Fruit fly (Drosophila melanogaster): ENCODE measurements around the gene cal1.

The cal1 gene

DNA sequence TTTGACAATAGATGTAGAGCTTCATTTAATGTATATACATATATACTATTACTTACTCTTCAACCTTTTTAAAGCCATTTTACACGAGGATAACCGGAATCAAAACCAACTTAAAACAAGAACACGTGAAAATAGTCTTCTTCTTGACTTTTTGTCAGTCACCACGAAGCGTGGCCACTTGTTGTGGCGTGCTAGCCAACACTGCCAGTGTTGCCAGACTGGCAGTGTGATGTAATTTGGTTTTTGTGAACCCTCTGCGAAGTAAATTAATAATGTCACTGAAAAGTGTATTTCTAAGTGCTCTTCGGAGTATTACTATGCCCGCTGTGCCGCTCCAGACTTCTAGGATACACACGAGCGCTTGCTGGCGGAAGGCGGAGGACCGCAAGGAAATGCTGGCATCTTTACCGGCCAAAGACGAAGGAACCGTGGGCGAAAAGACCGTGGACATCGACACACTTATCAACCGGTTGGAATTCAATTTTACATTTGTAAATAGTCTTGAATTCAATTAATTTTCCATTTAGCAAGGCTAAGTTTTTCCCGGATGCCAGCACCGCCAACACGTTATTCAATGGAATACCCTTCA, 15.5 kb upstream of the cal1 start, which contains the start of the genes Ns1 and mRpS11:
Gene Ns1, minus strand, starts transcription at position 150 of the 589 bp plus-strand sequence.
Gene mRpS11, plus strand, starts transcription at position 207 of the 589 bp plus-strand sequence.
- TF ChIP-seq pan (optimal IDR thresholded peaks at IDR 0.05) = no peak
- no peak for TF ChIP-seq usp (GFP tag; optimal IDR thresholded peaks at IDR 0.05)
- TF ChIP-seq psq (optimal IDR thresholded peaks at IDR 0.05) = no peak
- no peak for TF ChIP-seq Dll (optimal IDR thresholded peaks at IDR 0.05)
- TF ChIP-seq CG8478 (optimal IDR thresholded peaks at IDR 0.05) = no peak
- no peak for TF ChIP-seq EcR (GFP tag; optimal IDR thresholded peaks at IDR 0.05)

DNA sequence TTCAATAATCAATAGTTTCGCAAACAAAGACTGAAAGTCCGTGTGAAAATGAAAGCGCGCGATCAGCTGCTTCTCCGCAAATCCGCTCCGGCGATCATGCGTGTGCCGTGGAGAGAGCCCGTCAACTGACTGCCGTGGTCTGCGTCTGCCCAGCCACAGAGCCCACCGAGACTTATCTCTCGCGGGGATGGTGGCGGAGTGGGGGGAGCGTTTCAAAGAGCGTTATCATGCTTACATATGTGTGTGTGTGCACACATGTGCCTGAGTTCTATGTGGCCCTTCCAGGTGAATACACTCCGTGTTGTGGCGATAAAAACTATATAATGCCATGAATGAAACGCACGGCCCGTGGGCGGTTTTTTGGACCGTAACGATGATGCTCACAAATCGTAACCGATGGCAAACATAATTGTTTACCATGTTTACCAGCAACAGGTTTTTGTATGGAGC, 10.1 kb upstream of the cal1 start:
- TF ChIP-seq pan (optimal IDR thresholded peaks at IDR 0.05) = no peak
- TF ChIP-seq EcR (GFP tag; optimal IDR thresholded peaks at IDR 0.05) = peak in 1 of 2 experiments; percentile 33

DNA sequence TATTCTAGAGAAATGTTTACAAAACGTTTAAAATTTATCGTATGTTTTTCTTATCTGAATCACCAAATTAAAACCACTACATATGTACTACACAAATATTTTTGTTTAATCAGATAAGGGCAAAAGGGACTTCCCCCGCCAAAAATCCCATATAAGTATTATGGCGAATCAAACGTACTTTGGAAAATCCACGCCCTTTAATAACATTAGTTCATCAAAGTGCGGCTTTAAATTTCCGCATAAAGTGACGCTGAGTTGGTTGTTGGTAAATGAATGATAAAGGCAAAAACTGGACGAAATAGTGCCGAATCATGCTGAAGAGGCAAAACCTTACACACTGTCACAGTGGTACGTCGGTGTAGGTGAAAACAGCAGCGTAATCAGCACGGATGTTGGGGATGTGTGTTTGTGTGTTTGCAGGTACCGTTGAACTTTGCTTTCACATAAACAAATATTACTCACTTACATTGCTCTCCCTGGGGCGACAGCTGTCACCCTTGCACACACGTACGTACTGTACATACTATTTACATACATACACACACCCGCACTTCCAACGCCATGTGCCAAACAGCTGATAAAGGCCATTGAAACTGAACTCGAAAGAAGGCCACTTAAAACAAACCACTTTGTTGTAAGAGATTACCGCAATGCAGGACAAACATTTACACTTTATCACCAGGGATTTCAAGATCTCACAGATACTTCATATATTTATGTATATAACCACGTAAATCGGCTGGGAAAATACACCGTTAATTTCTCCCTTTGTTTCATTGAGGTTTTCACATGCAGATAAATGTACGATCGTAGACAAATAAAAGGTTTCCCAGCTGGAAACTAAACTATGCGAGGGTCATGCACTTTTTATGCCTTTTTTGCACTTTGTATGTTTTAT, 8.9 kb upstream of the cal1 start:
- TF ChIP-seq Dll (optimal IDR thresholded peaks at IDR 0.05) (no peak), EcR (GFP tag; optimal IDR thresholded peaks at IDR 0.05) (no peak), CG8478 (optimal IDR thresholded peaks at IDR 0.05) (no peak), usp (GFP tag; optimal IDR thresholded peaks at IDR 0.05) (no peak), pan (optimal IDR thresholded peaks at IDR 0.05) (no peak), psq (optimal IDR thresholded peaks at IDR 0.05) (no peak)

DNA sequence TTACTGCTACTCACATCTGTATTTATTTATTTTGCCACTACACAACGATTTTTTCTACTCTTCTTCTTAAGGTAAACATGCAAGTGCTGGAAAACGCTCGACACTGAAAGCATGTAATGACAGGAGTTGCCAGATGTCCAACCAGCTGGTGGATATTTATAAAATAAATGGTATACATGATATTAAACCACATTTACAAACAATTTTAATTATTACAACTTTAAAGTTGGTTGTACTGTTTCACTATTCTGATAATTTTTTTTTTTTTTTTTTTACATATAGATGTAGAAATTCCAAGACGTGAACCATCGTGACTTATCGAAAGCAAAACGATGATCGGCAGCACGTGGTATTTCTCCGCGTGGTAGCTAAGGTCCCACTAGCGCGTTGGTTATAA, 8.2 kb upstream of the cal1 start, which contains the start of the genes Keap1 and kuk:
Gene Keap1, minus strand, starts transcription at position 87 of the 397 bp plus-strand sequence.
Gene kuk, plus strand, starts transcription at position 386 of the 397 bp plus-strand sequence.
- TF ChIP-seq usp (GFP tag; optimal IDR thresholded peaks at IDR 0.05) (no peak), Dll (optimal IDR thresholded peaks at IDR 0.05) (no peak), EcR (GFP tag; optimal IDR thresholded peaks at IDR 0.05) (no peak)

DNA sequence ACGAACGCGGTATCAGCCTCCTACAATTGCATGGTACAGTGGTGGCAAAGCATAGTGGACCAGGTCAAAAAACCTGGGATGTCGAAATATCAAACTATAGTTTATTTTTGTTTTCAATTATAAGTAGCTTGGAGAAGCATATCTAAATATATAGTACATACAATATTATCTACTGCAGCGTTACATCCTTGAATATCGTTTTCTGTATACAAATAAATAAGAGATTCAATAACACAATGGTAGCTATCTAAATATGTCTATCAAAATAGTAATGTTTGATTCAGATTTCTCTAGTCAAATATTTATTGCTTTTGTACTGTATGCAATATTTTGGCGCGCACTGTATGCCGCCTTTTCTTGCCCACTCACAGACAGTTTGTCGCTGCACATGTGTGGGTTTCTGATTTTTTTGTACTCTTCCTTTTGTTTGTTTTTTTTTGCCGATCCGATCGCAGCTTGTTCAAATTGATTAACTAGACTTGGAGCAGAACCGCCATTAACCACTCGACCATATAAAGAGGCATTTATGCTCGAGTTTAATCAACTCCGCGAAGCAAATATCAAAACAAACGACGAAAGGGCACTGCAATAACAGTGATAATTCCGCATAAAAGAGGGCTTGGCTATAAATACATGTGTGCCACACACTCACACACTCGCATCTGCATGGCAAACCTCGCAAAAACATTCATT, 7.3 kb upstream of the cal1 start:
- TF ChIP-seq CG8478 (optimal IDR thresholded peaks at IDR 0.05) (no peak), usp (GFP tag; optimal IDR thresholded peaks at IDR 0.05) (no peak), Dll (optimal IDR thresholded peaks at IDR 0.05) (no peak), EcR (GFP tag; optimal IDR thresholded peaks at IDR 0.05) (no peak), psq (optimal IDR thresholded peaks at IDR 0.05) (no peak), pan (optimal IDR thresholded peaks at IDR 0.05) (no peak)

DNA sequence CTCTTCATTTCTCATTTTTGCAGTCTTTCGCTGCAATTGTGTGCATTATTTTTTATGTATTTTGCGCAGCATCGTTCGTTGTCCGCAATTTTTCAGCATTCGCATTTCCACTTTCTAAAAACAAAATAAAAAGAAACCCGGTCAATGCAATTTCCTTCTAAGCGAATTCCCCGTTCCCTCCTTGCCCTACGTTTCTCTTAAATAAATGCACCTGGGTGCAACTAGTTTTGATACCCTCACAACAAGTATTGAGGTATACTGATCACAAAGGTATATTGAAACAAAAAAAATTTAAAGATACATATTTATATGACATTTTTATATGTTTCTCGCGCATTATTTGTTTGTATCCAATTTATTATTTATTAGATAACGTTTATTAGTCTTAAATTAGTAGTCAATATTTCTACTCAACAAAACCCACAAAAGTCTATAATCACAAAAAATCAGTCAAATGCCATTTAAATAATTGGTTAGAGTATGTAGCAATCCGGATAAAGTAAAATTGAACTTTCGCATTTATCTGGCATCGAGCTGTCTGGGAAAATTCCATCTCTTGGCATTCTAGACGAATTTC, 6.6 kb upstream of the cal1 start:
- TF ChIP-seq pan (optimal IDR thresholded peaks at IDR 0.05) (no peak), Dll (optimal IDR thresholded peaks at IDR 0.05) (no peak), EcR (GFP tag; optimal IDR thresholded peaks at IDR 0.05) (no peak), usp (GFP tag; optimal IDR thresholded peaks at IDR 0.05) (no peak), psq (optimal IDR thresholded peaks at IDR 0.05) (no peak), CG8478 (optimal IDR thresholded peaks at IDR 0.05) (no peak)

DNA sequence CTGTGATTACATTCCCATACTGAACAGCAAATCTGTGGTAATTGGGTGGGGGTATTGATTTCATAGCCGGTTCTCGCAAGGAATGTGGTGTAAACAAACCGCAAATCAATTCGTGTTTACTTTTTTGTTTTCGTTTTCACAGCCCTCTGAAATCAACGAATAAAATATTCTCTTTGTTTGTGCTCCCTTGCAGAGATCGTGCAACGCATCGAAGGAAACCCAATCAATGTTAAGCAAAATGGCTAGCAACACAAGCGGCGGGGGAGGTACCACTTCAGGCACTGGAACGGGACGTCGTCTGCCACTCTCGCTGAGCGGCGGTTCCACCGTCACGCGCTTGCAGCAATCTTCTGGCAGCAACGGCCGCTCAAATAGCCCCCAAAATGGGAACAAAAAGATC, 5.6 kb upstream of the cal1 start:
- no peak for TF ChIP-seq EcR (GFP tag; optimal IDR thresholded peaks at IDR 0.05)
- no peak for TF ChIP-seq usp (GFP tag; optimal IDR thresholded peaks at IDR 0.05)
- no peak for TF ChIP-seq Dll (optimal IDR thresholded peaks at IDR 0.05)
- TF ChIP-seq pan (optimal IDR thresholded peaks at IDR 0.05) = no peak
- no peak for TF ChIP-seq psq (optimal IDR thresholded peaks at IDR 0.05)
- TF ChIP-seq CG8478 (optimal IDR thresholded peaks at IDR 0.05) = no peak

DNA sequence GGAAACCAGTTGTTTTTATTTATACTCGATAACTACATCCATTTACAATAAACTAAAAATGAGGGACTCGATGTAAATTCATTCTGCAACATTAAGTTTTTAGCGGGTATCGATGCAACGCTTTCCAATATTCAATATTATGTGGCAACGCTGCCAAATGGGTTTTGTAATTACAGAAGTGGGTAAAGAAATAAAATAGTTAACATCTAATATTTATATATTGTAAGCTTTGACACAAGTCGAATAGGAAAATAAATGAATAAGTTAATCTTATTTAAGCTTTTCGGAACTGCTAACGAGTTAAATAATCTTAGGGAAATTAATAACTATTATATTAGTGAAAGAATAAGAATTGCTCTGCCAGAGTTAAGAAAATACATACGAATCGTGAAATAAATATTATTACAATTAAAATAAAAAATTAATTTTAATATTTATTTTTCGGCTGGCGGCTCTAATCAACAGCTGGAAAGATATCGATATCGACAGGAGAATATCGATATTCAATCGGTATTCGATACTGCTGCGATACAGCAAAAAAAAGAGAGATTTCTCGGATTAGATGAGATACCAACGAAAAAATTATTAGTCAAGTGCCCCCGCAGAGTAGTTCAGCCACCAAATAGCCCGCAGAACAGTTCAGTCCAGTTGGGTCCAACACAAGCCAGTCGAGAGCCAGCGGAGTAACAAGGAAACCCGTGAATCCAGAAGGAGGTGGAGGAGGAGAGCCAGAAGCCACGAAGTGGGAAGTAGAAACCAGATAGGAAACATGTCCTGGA, 2.9 kb upstream of the cal1 start, which contains the start of gene GckIII:
Gene GckIII, plus strand, starts transcription at position 485 of the 779 bp plus-strand sequence.
- TF ChIP-seq pan (optimal IDR thresholded peaks at IDR 0.05) = no peak

DNA sequence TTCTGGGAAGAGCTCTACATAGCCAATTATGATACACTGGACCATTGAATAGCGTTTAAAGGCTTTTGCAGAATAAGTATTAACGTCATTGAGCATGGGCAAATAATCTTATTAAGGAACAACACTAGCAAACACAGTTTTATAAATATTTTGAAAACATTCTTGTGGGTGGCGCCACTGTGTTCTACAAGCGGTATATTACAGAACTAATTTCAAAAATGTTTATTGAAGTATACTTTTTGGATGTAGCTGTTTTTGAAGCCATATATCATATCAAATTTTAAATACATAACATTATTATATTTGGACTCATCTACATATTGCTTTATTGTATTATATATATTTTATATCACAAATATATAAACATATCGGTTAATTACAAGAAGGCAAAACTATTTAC, 20.8 kb downstream of the cal1 start:
- no peak for TF ChIP-seq pan (optimal IDR thresholded peaks at IDR 0.05)
- no peak for TF ChIP-seq usp (GFP tag; optimal IDR thresholded peaks at IDR 0.05)
- no peak for TF ChIP-seq CG8478 (optimal IDR thresholded peaks at IDR 0.05)
- TF ChIP-seq psq (optimal IDR thresholded peaks at IDR 0.05) = no peak
- TF ChIP-seq Dll (optimal IDR thresholded peaks at IDR 0.05) = no peak

DNA sequence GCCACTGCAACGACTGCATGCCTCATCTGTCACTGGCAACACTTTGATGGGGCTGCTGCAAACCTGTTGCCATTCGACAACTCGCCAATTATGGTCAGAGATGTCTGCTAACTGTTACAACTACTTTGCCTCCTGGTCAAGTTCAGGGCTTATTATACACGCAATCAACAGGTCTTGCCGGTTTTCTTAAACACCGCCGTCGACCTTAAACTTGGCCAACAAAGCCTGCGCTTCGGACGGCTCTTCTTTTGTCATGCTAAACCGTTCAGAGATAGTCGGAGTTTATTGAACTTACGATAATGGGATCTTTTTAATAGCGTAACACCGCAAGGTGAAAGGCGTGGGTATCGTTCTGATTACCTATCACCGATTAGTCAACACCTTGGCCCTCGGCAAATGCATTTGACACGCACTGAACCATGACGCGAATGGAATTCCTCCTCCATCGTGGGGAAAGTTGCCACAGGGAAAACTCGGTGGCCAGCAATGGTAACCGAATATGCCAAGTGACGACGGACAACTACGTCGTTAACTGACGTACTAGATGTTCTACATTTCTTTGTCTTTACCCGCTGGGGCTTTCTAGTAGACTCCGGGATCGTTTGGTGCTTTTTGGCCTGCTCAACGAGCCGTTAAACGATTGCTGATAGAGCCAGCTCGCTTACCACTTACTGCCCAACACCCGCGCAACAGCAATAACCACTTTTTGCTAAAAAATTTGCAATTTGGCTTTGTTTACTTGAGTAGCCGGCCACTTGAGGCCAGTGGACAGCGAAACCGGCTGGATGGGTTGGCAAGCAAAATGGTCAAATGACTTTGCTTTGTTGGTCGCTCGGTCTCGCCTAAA, 23.0 kb downstream of the cal1 start:
- TF ChIP-seq Dll (optimal IDR thresholded peaks at IDR 0.05) (peak; percentile 12), usp (GFP tag; optimal IDR thresholded peaks at IDR 0.05) (no peak), psq (optimal IDR thresholded peaks at IDR 0.05) (no peak), EcR (GFP tag; optimal IDR thresholded peaks at IDR 0.05) (no peak), pan (optimal IDR thresholded peaks at IDR 0.05) (no peak), CG8478 (optimal IDR thresholded peaks at IDR 0.05) (no peak)

Data from whole organism.